Worm (Caenorhabditis elegans): ENCODE measurements around the gene F58A6.9.

Gene F58A6.9

DNA sequence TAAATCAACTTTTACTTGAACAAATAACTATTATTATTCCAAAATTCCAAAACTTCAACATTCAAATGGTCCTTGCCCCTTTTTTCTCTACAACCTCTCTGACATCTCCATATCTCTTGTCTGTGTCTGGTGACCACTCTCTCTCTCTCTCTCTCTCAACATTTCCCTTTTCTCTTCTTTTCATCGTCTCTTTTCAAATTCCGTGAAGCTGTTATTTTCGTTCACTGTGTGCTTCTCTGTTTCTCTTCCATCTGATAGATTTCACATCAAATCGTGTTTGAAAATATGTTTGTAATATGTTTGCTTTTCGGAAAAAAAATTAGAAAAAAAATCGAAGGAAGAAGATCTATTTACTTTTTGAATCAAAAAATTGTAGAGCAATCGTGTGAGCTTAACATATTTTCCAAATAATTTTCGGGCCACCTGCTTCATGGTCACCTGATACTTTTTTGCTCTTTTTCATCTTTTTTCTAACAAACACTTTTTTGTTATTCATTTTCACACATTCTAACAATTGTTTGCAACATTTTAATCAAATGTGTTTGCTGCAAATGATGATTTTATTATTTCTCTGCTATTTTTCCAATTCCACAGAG lies 42.4 kb upstream of the F58A6.9 start (continued):
- TF ChIP-seq vab-15 (tag; optimal IDR thresholded peaks at IDR 0.05) (no peak), unc-130 (tag; optimal IDR thresholded peaks at IDR 0.05) (no peak), ama-1 (optimal IDR thresholded peaks at IDR 0.05) (no peak), F16B12.6 (tag; optimal IDR thresholded peaks at IDR 0.05) (no peak), snpc-4 (tag; optimal IDR thresholded peaks at IDR 0.05) (peak; percentile 38), aha-1 (tag; optimal IDR thresholded peaks at IDR 0.05) (no peak), nhr-76 (tag; optimal IDR thresholded peaks at IDR 0.05) (no peak), mef-2 (tag; optimal IDR thresholded peaks at IDR 0.05) (no peak), dsc-1 (tag; optimal IDR thresholded peaks at IDR 0.05) (peak; percentile 63), tbx-2 (tag; optimal IDR thresholded peaks at IDR 0.05) (peak; percentile 46), swsn-7 (tag; optimal IDR thresholded peaks at IDR 0.05) (peak; percentile 30), unc-86 (tag; optimal IDR thresholded peaks at IDR 0.05) (peak; percentile 40), fos-1 (tag; optimal IDR thresholded peaks at IDR 0.05) (no peak), snu-23 (GFP tag; optimal IDR thresholded peaks at IDR 0.05) (peak; percentile 70), egl-13 (tag; optimal IDR thresholded peaks at IDR 0.05) (no peak), mdl-1 (tag; optimal IDR thresholded peaks at IDR 0.05) (no peak), egl-27 (tag; optimal IDR thresholded peaks at IDR 0.05) (no peak), C04F5.9 (tag; optimal IDR thresholded peaks at IDR 0.05) (no peak), mep-1 (tag; optimal IDR thresholded peaks at IDR 0.05) (peak; percentile 41), irx-1 (tag; optimal IDR thresholded peaks at IDR 0.05) (no peak), lin-35 (GFP tag; optimal IDR thresholded peaks at IDR 0.05) (peak; percentile 31 to 37), ces-1 (GFP tag; optimal IDR thresholded peaks at IDR 0.05) (no peak), alr-1 (tag; optimal IDR thresholded peaks at IDR 0.05; ENCODE audit: borderline replicate concordance) (no peak), blmp-1 (tag; optimal IDR thresholded peaks at IDR 0.05) (peak; percentile 87), nhr-90 (tag; optimal IDR thresholded peaks at IDR 0.05; ENCODE audit: poor library complexity) (no peak), sup-37 (GFP tag; optimal IDR thresholded peaks at IDR 0.05) (no peak), nhr-85 (tag) (no peak), unc-62 (GFP tag; optimal IDR thresholded peaks at IDR 0.05) (no peak), grh-1 (GFP tag; IDR thresholded peaks at IDR 0.05) (no peak), zag-1 (tag; optimal IDR thresholded peaks at IDR 0.05) (no peak), pqm-1 (tag; optimal IDR thresholded peaks at IDR 0.05) (no peak), nhr-71 (tag; optimal IDR thresholded peaks at IDR 0.05) (peak; percentile 78), lin-14 (GFP tag; optimal IDR thresholded peaks at IDR 0.05) (peak; percentile 85), C16A3.4 (tag; optimal IDR thresholded peaks at IDR 0.05) (peak; percentile 7), nhr-28 (tag; optimal IDR thresholded peaks at IDR 0.05) (no peak)

DNA sequence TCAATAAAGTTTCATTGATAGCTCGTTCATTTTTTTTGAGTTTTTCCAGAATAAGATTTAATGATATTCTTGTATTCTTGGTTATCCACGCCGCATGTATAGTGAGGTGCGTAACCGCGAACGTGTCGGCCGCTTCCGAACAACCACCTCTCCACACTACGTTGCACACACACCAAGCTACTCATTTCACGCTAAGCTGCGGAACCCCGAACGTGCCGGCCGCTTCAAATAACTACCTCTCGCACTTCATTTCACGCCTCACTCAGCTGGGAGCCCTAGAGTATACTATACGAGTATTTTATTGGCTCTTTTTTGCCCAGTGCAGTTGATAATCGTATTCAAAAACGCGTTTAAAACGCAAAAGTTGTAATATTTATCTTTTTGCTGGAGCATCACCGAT lies 41.5 kb upstream of the F58A6.9 start:
- TF ChIP-seq efl-1 (optimal IDR thresholded peaks at IDR 0.05), result peak in 1 of 2 experiments; percentile 25
- peak in 1 of 2 experiments; percentile 14 for TF ChIP-seq efl-1 (GFP tag; optimal IDR thresholded peaks at IDR 0.05 in 1 of 2)
- peak; percentile 27 for TF ChIP-seq nhr-85 (tag)
- TF ChIP-seq snpc-4 (tag; optimal IDR thresholded peaks at IDR 0.05), result peak; percentile 96
- TF ChIP-seq rnt-1 (tag; optimal IDR thresholded peaks at IDR 0.05), result peak; percentile 39
- TF ChIP-seq swsn-7 (tag; optimal IDR thresholded peaks at IDR 0.05), result peak; percentile 12
- TF ChIP-seq nhr-19 (GFP tag; conservative IDR thresholded peaks at IDR 0.05), result peak; percentile 62
- peak; percentile 44 for TF ChIP-seq nhr-71 (tag; optimal IDR thresholded peaks at IDR 0.05)

DNA sequence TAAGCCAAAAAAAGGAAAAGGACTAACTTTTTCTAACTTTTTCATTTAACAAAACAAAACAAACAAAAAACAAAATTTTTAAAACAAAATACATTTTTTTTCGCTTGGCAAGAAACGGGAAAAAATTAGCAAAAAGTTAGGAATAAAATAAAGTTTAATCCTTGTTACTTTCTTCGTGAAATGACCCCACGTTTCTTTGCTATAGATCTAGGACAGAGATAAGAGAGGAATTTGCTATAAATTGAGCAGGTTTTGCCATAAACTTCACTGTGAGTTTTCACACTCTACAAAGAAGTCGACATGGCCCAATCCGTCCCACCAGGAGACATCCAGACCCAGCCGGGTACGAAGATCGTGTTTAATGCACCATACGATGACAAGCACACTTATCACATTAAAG lies 40.8 kb upstream of the F58A6.9 start, which contains the start of gene msp-50:
Gene msp-50 (plus strand): TSS at position 301 of the 400 bp plus-strand sequence.
- TF ChIP-seq lin-39 (tag; optimal IDR thresholded peaks at IDR 0.05) (no peak), lir-3 (tag; optimal IDR thresholded peaks at IDR 0.05; ENCODE audit: poor library complexity) (no peak), dpl-1 (GFP tag; optimal IDR thresholded peaks at IDR 0.05) (no peak), ceh-8 (GFP tag; optimal IDR thresholded peaks at IDR 0.05) (no peak), nhr-71 (tag; optimal IDR thresholded peaks at IDR 0.05) (no peak), jun-1 (tag; optimal IDR thresholded peaks at IDR 0.05) (no peak), ces-1 (GFP tag; optimal IDR thresholded peaks at IDR 0.05) (no peak), nhr-76 (tag; optimal IDR thresholded peaks at IDR 0.05) (no peak), nhr-20 (tag; optimal IDR thresholded peaks at IDR 0.05) (no peak), nhr-237 (tag; optimal IDR thresholded peaks at IDR 0.05) (no peak)

All from whole organism, L1 larva.